Worm (Caenorhabditis elegans) whole organism, L4/young adult: ENCODE results near the gene nol-56.

Experiments
- W03F9.2 ChIP-seq: fragments of 150-350 bp; optimal IDR thresholded peaks from 2 replicates; lab custom pipeline; 2014; ENCODE audit warnings: missing biosample characterization, missing genetic modification characterization
- dao-5 ChIP-seq: sonication (generic microtip); optimal IDR thresholded peaks from 2 replicates; lab custom pipeline; 2016; ENCODE audit warnings: missing genotype, missing genetic modification characterization, moderate library complexity, missing compliant biosample characterization
- him-1 ChIP-seq: sonication (generic microtip); optimal IDR thresholded peaks from 2 replicates; lab custom pipeline; 2016; ENCODE audit warnings: missing genotype, missing genetic modification reagents, missing genetic modification characterization, missing compliant biosample characterization

DNA sequence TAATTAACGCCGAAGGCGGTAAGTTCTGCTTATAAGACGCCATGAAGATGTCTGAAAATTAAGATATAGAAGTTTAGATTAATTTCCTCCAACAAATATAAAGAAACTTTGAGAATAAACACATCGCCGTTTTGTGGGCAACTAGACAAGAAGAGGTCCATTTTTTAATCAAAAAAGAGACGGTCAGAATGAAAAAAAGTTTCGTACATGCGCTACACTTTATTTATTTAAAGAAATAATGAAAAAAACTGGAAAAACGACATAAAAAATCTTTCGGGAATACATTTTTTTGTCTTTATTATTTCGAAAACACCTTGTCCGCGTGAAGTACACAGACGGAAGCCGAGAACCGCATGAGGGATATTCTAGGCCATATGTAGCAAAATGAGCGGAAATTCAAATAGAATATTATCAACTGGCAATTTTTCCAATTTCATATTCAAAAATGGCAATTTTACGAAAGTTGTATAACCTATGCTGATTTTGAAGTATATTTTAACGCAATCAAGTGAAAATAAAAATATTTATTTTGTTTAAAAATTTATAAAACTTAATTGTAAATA lies 3.1 kb upstream of the nol-56 start, which contains the start of gene sluh-7:
- TF ChIP-seq W03F9.2, result peak; percentile 86
- peak; percentile 32 for TF ChIP-seq him-1 (tag; lab: Kevin White, UChicago)
- TF ChIP-seq dao-5 (tag; lab: Kevin White, UChicago), result no peak
